Worm (Caenorhabditis elegans): ENCODE measurements around the gene ZK616.3.

The ZK616.3 gene

ce11 chrIV:5389951-5390350 lies 6.9 kb upstream of the ZK616.3 start (continued):
- peak; percentile 84 for TF ChIP-seq attf-6 (GFP tag; IDR thresholded peaks at IDR 0.05)
- TF ChIP-seq B0336.3 (GFP tag; IDR thresholded peaks at IDR 0.05) = peak; percentile 82
- no peak for TF ChIP-seq hlh-26 (GFP tag; conservative IDR thresholded peaks at IDR 0.05)
- TF ChIP-seq snpc-4 (GFP tag; optimal IDR thresholded peaks at IDR 0.05) = peak; percentile 18
- peak in 3 of 4 experiments; percentile 6 to 85 (median 42) for TF ChIP-seq snpc-4 (tag; optimal IDR thresholded peaks at IDR 0.05)
- TF ChIP-seq aptf-2 (GFP tag; conservative IDR thresholded peaks at IDR 0.05) = no peak
- no peak for TF ChIP-seq ama-1 (optimal IDR thresholded peaks at IDR 0.05)
- TF ChIP-seq ama-1 (GFP tag; optimal IDR thresholded peaks at IDR 0.05) = peak in 1 of 2 experiments; percentile 92
- TF ChIP-seq ets-4 (GFP tag; optimal IDR thresholded peaks at IDR 0.05) = no peak
- peak; percentile 39 for TF ChIP-seq F33H1.4 (GFP tag; IDR thresholded peaks at IDR 0.05)

- TF ChIP-seq tlf-1 (GFP tag; optimal IDR thresholded peaks at IDR 0.05) = no peak
- peak; percentile 79 for TF ChIP-seq lsl-1 (GFP tag; optimal IDR thresholded peaks at IDR 0.05)
- no peak for TF ChIP-seq snpc-1.3 (tag; optimal IDR thresholded peaks at IDR 0.05; ENCODE audit: insufficient read depth)
- TF ChIP-seq madf-6 (GFP tag; IDR thresholded peaks at IDR 0.05) = peak; percentile 41; the same call in 1 of the 2 replicates
- TF ChIP-seq tbp1 (GFP tag; optimal IDR thresholded peaks at IDR 0.05) = no peak
- TF ChIP-seq F49E8.2 (tag; optimal IDR thresholded peaks at IDR 0.05; ENCODE audit: insufficient read depth) = peak; percentile 7
- TF ChIP-seq F55B11.4 (tag; optimal IDR thresholded peaks at IDR 0.05; ENCODE audit: borderline replicate concordance, insufficient read depth) = no peak
- TF ChIP-seq F33H1.4 (GFP tag; IDR thresholded peaks at IDR 0.05) = peak; percentile 67
- TF ChIP-seq snpc-4 (GFP tag; optimal IDR thresholded peaks at IDR 0.05) = no peak
- TF ChIP-seq snpc-4 (tag; optimal IDR thresholded peaks at IDR 0.05) = peak in 3 of 4 experiments; percentile 19 to 67 (median 63)
Measured at ce11 chrIV:5391507-5392057, 5.3 kb upstream of the ZK616.3 start, which contains the start of the genes htp-1 and ZK616.5. Gene htp-1 (minus strand): TSS chrIV:5391557. Gene ZK616.5 (plus strand): TSS chrIV:5391929.

- 0 out of 2 replicates have a peak, but pooled peaks have one; percentile 16 for TF ChIP-seq hmg-1.2 (GFP tag; IDR thresholded peaks at IDR 0.05)
- no peak for TF ChIP-seq C06A6.2 (GFP tag; conservative IDR thresholded peaks at IDR 0.05)
- no peak for TF ChIP-seq nhr-120 (GFP tag; IDR thresholded peaks at IDR 0.05)
- TF ChIP-seq K11D2.4 (GFP tag; IDR thresholded peaks at IDR 0.05) = no peak
- TF ChIP-seq attf-6 (GFP tag; IDR thresholded peaks at IDR 0.05) = 0 out of 2 replicates have a peak, but pooled peaks have one; percentile 46
- TF ChIP-seq dpff-1 (tag; optimal IDR thresholded peaks at IDR 0.05) = no peak
- no peak for TF ChIP-seq mcd-1 (GFP tag; IDR thresholded peaks at IDR 0.05)
- TF ChIP-seq repo-1 (tag; optimal IDR thresholded peaks at IDR 0.05) = no peak
- no peak for TF ChIP-seq C17E4.6 (GFP tag; IDR thresholded peaks at IDR 0.05)
- no peak for TF ChIP-seq tbx-9 (tag; optimal IDR thresholded peaks at IDR 0.05; ENCODE audit: borderline replicate concordance)
- TF ChIP-seq Y67H2A.10 (GFP tag; conservative IDR thresholded peaks at IDR 0.05) = no peak
- TF ChIP-seq ama-1 (optimal IDR thresholded peaks at IDR 0.05) = no peak
- TF ChIP-seq ama-1 (GFP tag; optimal IDR thresholded peaks at IDR 0.05) = no peak
- no peak for TF ChIP-seq snpc-1.1 (tag; optimal IDR thresholded peaks at IDR 0.05; ENCODE audit: insufficient read depth)
- TF ChIP-seq lin-54 (GFP tag; optimal IDR thresholded peaks at IDR 0.05) = no peak
- no peak for TF ChIP-seq ets-4 (GFP tag; optimal IDR thresholded peaks at IDR 0.05)
- no peak for TF ChIP-seq mes-4 (tag; optimal IDR thresholded peaks at IDR 0.05)
- TF ChIP-seq akir-1 (GFP tag; optimal IDR thresholded peaks at IDR 0.05) = no peak
- TF ChIP-seq tlf-1 (GFP tag; optimal IDR thresholded peaks at IDR 0.05) = peak; percentile 1
- no peak for TF ChIP-seq bed-1 (GFP tag; IDR thresholded peaks at IDR 0.05)
- no peak for TF ChIP-seq snpc-4 (GFP tag; optimal IDR thresholded peaks at IDR 0.05)
- peak in 1 of 4 experiments; percentile 45 for TF ChIP-seq snpc-4 (tag; optimal IDR thresholded peaks at IDR 0.05)
- peak; percentile 4 for TF ChIP-seq snpc-1.3 (tag; optimal IDR thresholded peaks at IDR 0.05; ENCODE audit: insufficient read depth)
- TF ChIP-seq ztf-28 (GFP tag; IDR thresholded peaks at IDR 0.05) = no peak
- TF ChIP-seq efl-1 (GFP tag; optimal IDR thresholded peaks at IDR 0.05) = no peak
- no peak for TF ChIP-seq nhr-90 (tag; optimal IDR thresholded peaks at IDR 0.05)
- TF ChIP-seq madf-8 (GFP tag; conservative IDR thresholded peaks at IDR 0.05) = no peak
- TF ChIP-seq lin-26 (GFP tag; IDR thresholded peaks at IDR 0.05) = no peak
- 0 out of 2 replicates have a peak, but pooled peaks have one; percentile 10 for TF ChIP-seq B0336.3 (GFP tag; IDR thresholded peaks at IDR 0.05)
- TF ChIP-seq him-1 (tag; optimal IDR thresholded peaks at IDR 0.05) = no peak
- TF ChIP-seq nhr-80 (tag; optimal IDR thresholded peaks at IDR 0.05) = peak; percentile 43
- no peak for TF ChIP-seq athp-1 (tag; optimal IDR thresholded peaks at IDR 0.05)
- no peak for TF ChIP-seq egl-18 (GFP tag; IDR thresholded peaks at IDR 0.05)
Measured at ce11 chrIV:5393566-5393965, 3.3 kb upstream of the ZK616.3 start.

Data from whole organism, young adult.